Fruit fly (Drosophila melanogaster): ENCODE data around the gene CG43165.
A peak's percentile ranks its signal among the peaks of the same experiment; 100 is the strongest.

The CG43165 gene

DNA sequence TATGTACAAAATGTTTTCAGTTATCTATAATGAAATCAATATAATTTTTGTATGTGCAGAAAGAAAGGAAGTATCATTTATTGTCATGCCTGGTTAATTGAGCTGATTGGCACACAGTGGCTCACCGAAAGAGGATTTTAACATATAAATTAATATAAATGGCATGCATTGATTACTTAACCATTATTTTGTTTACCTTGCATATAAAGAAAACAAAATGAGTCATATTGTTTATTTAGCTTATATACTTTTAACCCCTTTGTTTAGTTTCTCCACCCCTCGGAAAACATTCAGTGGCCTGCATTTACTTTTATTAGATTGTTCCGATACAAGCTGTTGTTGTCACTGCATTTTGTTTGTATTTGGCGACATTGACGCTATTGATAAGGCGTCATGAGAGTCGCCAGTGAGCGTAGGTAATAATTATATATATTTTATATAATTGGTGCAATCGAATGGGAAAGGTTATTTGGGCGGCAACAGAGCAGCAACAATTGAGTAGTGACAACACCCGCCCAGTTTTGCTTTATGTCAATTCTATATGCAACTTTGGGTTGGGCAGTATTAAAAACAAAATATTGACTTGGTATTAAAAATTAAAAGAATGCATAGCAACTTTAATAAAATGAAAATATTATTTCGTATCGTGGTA is 47.2 kb downstream of the CG43165 start (continued):
- TF ChIP-seq CG11294 (GFP tag; IDR thresholded peaks at IDR 0.05) (no peak; the same call in 1 of the 2 replicates), Lpt (GFP tag; optimal IDR thresholded peaks at IDR 0.05) (no peak), salr (GFP tag; optimal IDR thresholded peaks at IDR 0.05) (no peak), CG32006 (GFP tag; optimal IDR thresholded peaks at IDR 0.05) (peak; percentile 59), Eip78C (GFP tag) (peak; percentile 47), net (GFP tag; optimal IDR thresholded peaks at IDR 0.05) (peak; percentile 26), Sox15 (GFP tag; optimal IDR thresholded peaks at IDR 0.05) (no peak), CG1621 (tag; optimal IDR thresholded peaks at IDR 0.05) (no peak), Eip93F (GFP tag; optimal IDR thresholded peaks at IDR 0.05) (no peak), CG11762 (GFP tag; optimal IDR thresholded peaks at IDR 0.05; ENCODE audit: insufficient read depth) (peak; percentile 36), achi (GFP tag; optimal IDR thresholded peaks at IDR 0.05) (peak; percentile 10), cyc (GFP tag; optimal IDR thresholded peaks at IDR 0.05) (peak; percentile 14), CG6854 (GFP tag; optimal IDR thresholded peaks at IDR 0.05) (no peak), Eip75B (GFP tag; optimal IDR thresholded peaks at IDR 0.05) (no peak), CG15336 (GFP tag; IDR thresholded peaks at IDR 0.05) (peak; percentile 35; the same call in 1 of the 2 replicates), CG6276 (GFP tag; optimal IDR thresholded peaks at IDR 0.05) (peak; percentile 53), Ets21C (GFP tag; optimal IDR thresholded peaks at IDR 0.05) (peak; percentile 30), topi (GFP tag; optimal IDR thresholded peaks at IDR 0.05) (peak; percentile 1), CG6792 (GFP tag; optimal IDR thresholded peaks at IDR 0.05) (no peak), CG10669 (GFP tag; optimal IDR thresholded peaks at IDR 0.05) (no peak), pdm3 (GFP tag; optimal IDR thresholded peaks at IDR 0.05) (peak; percentile 60), Sox14 (GFP tag; optimal IDR thresholded peaks at IDR 0.05) (peak; percentile 65), Hr38 (GFP tag; optimal IDR thresholded peaks at IDR 0.05) (no peak), CG9139 (GFP tag; optimal IDR thresholded peaks at IDR 0.05) (no peak), fd85E (GFP tag; optimal IDR thresholded peaks at IDR 0.05) (no peak), Hr39 (GFP tag; optimal IDR thresholded peaks at IDR 0.05) (peak; percentile 34), dsx (GFP tag; optimal IDR thresholded peaks at IDR 0.05; ENCODE audit: poor library complexity, severe bottlenecking) (peak; percentile 1), svp (GFP tag) (peak; percentile 80), CG10631 (GFP tag; optimal IDR thresholded peaks at IDR 0.05) (peak; percentile 12), CG6163 (GFP tag; IDR thresholded peaks at IDR 0.05) (peak; percentile 33; the same call in 1 of the 3 replicates), CG4318 (GFP tag; optimal IDR thresholded peaks at IDR 0.05) (peak; percentile 4), CG3919 (GFP tag; optimal IDR thresholded peaks at IDR 0.05) (peak; percentile 38), CG11902 (GFP tag; optimal IDR thresholded peaks at IDR 0.05) (no peak), Hr4 (GFP tag; optimal IDR thresholded peaks at IDR 0.05) (peak; percentile 46), CG8632 (GFP tag; optimal IDR thresholded peaks at IDR 0.05) (peak; percentile 13), OdsH (GFP tag; optimal IDR thresholded peaks at IDR 0.05) (peak; percentile 61), lz (GFP tag; optimal IDR thresholded peaks at IDR 0.05) (peak; percentile 36), dac (GFP tag; optimal IDR thresholded peaks at IDR 0.05) (no peak), vri (GFP tag; optimal IDR thresholded peaks at IDR 0.05) (peak; percentile 86), esn (GFP tag; optimal IDR thresholded peaks at IDR 0.05) (peak; percentile 76), CG34406 (GFP tag; optimal IDR thresholded peaks at IDR 0.05) (peak; percentile 33)

DNA sequence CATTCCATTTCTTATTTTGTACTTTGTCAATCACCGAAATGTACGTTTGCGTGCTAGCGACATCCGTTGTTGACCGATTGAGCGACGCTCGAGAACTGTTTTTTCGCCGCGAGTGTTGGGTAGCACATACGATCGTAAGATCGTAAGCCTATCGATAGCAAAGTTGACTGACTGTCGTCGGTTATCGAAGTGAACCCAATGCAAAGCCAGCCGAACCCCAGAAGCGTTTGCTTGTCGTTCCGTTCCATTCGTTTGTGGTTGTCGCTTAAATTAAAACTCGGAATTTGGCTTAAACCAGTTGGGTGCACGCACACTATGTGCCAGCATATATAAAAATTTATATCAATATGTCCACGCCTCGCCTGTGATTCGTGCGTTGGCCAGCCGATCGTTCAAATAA is 48.8 kb downstream of the CG43165 start:
- no peak for TF ChIP-seq CG3919 (GFP tag; optimal IDR thresholded peaks at IDR 0.05)
- TF ChIP-seq dsx (GFP tag; optimal IDR thresholded peaks at IDR 0.05; ENCODE audit: poor library complexity, severe bottlenecking): no peak
- no peak for TF ChIP-seq esn (GFP tag; optimal IDR thresholded peaks at IDR 0.05)
- no peak for TF ChIP-seq Ets21C (GFP tag; optimal IDR thresholded peaks at IDR 0.05)
- no peak for TF ChIP-seq pdm3 (GFP tag; optimal IDR thresholded peaks at IDR 0.05)
- TF ChIP-seq Hr38 (GFP tag; optimal IDR thresholded peaks at IDR 0.05): no peak
- TF ChIP-seq eg (GFP tag; IDR thresholded peaks at IDR 0.05): 0 out of 3 replicates have a peak, but pooled peaks have one; percentile 15
- no peak for TF ChIP-seq CG6276 (GFP tag; optimal IDR thresholded peaks at IDR 0.05)
- TF ChIP-seq svp (GFP tag): peak; percentile 81
- peak; percentile 7 for TF ChIP-seq Eip78C (GFP tag)
- no peak for TF ChIP-seq lz (GFP tag; optimal IDR thresholded peaks at IDR 0.05)
- TF ChIP-seq Sox14 (GFP tag; optimal IDR thresholded peaks at IDR 0.05): no peak
- TF ChIP-seq Smox (GFP tag; optimal IDR thresholded peaks at IDR 0.05): no peak
- no peak for TF ChIP-seq CG1621 (tag; optimal IDR thresholded peaks at IDR 0.05)
- TF ChIP-seq CG16779 (tag; optimal IDR thresholded peaks at IDR 0.05): no peak
- TF ChIP-seq CG8319 (GFP tag; optimal IDR thresholded peaks at IDR 0.05): no peak
- no peak for TF ChIP-seq salr (GFP tag; optimal IDR thresholded peaks at IDR 0.05)
- no peak for TF ChIP-seq fd85E (GFP tag; optimal IDR thresholded peaks at IDR 0.05)
- TF ChIP-seq CG6808 (GFP tag; optimal IDR thresholded peaks at IDR 0.05): no peak
- no peak for TF ChIP-seq CG11762 (GFP tag; optimal IDR thresholded peaks at IDR 0.05; ENCODE audit: insufficient read depth)
- TF ChIP-seq CG11902 (GFP tag; optimal IDR thresholded peaks at IDR 0.05): no peak
- TF ChIP-seq CG6163 (GFP tag; IDR thresholded peaks at IDR 0.05): 0 out of 3 replicates have a peak, but pooled peaks have one; percentile 29
- TF ChIP-seq CG8119 (GFP tag; IDR thresholded peaks at IDR 0.05): no peak
